Fruit fly (Drosophila melanogaster): ENCODE results near the gene CTCF.

DNA sequence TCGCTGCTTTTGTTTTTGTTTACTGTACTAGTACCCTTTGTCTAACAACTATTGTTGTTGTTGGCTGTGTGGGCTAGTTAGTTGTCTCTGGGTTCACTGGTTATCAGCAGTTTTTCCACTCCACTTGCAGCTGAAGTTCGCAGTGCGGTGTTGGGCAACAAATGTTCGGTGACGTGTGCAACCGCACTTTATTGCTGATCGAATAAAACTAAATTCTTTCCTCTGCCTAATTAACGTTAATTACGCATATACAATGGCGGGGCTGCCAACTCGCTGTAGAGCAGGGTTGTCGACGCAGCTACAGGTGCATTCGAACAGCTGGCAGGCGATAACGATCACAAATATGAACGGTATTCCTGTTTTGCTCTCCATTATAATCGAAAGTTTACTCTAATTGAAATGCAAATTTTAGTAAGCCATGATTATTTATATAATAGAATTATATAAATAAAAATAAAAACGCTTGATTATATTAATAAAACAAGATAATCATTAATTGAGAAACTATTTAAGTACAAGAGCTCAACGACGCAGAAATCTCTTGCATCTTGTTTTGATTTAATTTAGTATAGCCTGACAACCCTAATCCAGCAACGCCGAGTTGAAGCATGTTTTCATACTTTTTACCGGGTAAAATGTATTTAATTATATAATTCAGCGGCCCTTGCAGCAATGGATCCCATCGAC lies 27.8 kb downstream of the CTCF start, which contains the start of the genes mrva, CG42307 and mus312:
- TF ChIP-seq kay (GFP tag; ENCODE audit: borderline replicate concordance) (no peak), tj (GFP tag; optimal IDR thresholded peaks at IDR 0.05) (peak; percentile 88), CG1620 (GFP tag; optimal IDR thresholded peaks at IDR 0.05) (peak; percentile 75), CG7101 (tag; optimal IDR thresholded peaks at IDR 0.05) (peak; percentile 96), CG11617 (GFP tag; optimal IDR thresholded peaks at IDR 0.05) (peak; percentile 96), cnc (optimal IDR thresholded peaks at IDR 0.05) (no peak)
